Worm (Caenorhabditis elegans): ENCODE measurements around the gene srh-92.

DNA sequence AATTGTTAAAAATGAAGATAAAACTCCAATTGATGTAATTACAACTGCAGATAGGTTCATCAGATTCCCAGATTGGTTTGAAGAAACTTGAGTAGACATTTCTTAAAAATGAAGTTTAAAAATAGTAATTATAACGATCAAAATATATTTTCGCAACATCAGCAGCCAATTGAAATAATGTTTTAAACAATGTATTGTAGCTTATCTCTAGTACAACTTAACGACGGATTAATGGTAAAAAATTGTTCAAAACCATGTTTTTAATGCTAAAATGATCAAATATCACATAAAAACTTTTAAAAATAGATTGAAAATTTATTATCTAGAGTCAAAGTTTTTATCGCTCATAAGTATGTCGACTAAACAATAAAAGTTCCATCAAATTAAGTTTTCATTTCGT is 34.4 kb upstream of the srh-92 start, which contains the start of gene srbc-11:
- TF ChIP-seq nhr-25 (tag; optimal IDR thresholded peaks at IDR 0.05) (no peak), nhr-237 (tag; optimal IDR thresholded peaks at IDR 0.05) (no peak), peb-1 (tag; optimal IDR thresholded peaks at IDR 0.05) (no peak)

Measured in whole organism, L2 larva.